Worm (Caenorhabditis elegans) whole organism, L4/young adult: ENCODE results near the gene jmjd-5.

ENCODE experiments used
- W03F9.2 ChIP-seq: fragments of 150-350 bp; optimal IDR thresholded peaks from 2 replicates; lab custom pipeline; 2014; ENCODE audit warnings: missing biosample characterization, missing genetic modification characterization
- dao-5 ChIP-seq: sonication (generic microtip); optimal IDR thresholded peaks from 2 replicates; lab custom pipeline; 2016; ENCODE audit warnings: missing genotype, missing genetic modification characterization, moderate library complexity, missing compliant biosample characterization
- him-1 ChIP-seq: sonication (generic microtip); optimal IDR thresholded peaks from 2 replicates; lab custom pipeline; 2016; ENCODE audit warnings: missing genotype, missing genetic modification reagents, missing genetic modification characterization, missing compliant biosample characterization

jmjd-5 gene

DNA sequence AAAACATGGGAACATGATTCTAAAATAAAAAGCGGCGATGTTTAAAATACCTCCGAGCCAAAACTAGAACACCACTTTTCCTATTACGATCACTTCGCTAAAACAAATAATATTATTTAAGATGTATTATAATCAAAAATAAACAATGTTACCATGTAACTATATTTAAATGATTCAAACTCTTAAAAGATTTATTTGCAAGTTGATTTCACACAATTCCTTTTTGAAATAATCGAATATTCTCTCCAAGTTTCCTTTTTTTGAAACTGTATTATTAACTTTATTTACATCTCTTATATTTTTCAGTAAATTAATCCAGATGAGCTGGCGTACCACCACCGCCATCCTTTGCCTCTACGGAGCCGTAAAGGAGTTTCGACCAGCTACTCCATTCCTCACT, 13.9 kb downstream of the jmjd-5 start, which contains the start of gene folt-1:
TSS of gene folt-1 (plus strand) at position 301 of the 400 bp plus-strand sequence.
- TF ChIP-seq him-1 (tag; lab: Kevin White, UChicago) (no peak), W03F9.2 (no peak), dao-5 (tag; lab: Kevin White, UChicago) (no peak)

DNA sequence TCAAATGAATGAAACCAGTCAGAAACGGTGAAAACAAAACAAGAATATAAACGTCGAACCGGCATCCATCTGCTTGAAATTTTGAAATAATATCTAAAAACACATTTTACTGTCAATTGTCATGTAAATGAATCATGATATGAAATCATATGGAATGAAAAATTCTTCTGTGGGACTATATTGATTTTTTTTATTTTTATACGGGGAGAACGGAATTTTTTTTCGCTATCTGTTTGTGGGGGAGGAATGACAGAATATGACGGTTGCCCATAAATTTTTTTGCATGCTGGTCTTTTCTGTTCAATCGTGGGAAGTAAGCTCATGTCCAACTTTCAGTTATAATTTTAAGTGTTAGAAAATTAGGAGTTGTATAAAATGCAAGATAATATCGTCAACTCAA, 17.4 kb downstream of the jmjd-5 start, which contains the start of gene C06H2.7:
TSS of gene C06H2.7 (minus strand) at position 101 of the 400 bp plus-strand sequence.
- TF ChIP-seq him-1 (tag; lab: Kevin White, UChicago), result no peak

- TF ChIP-seq dao-5 (tag; lab: Kevin White, UChicago), result no peak
- no peak for TF ChIP-seq W03F9.2
- no peak for TF ChIP-seq him-1 (tag; lab: Kevin White, UChicago)
These were observed 19.9 kb downstream of the jmjd-5 start, which contains the start of the genes T19C4.24 and nlp-33 for ce11 chrV:11146958-11147779. Gene T19C4.24 (minus strand): TSS chrV:11147008. Gene nlp-33 (plus strand): TSS chrV:11147346.

- TF ChIP-seq dao-5 (tag; lab: Kevin White, UChicago) (no peak), W03F9.2 (no peak)
These were observed 20.5 kb downstream of the jmjd-5 start for ce11 chrV:11147780-11148144.

ce11 chrV:11148971-11149370, 21.7 kb downstream of the jmjd-5 start:
- TF ChIP-seq him-1 (tag; lab: Kevin White, UChicago), result no peak
- TF ChIP-seq dao-5 (tag; lab: Kevin White, UChicago), result no peak

DNA sequence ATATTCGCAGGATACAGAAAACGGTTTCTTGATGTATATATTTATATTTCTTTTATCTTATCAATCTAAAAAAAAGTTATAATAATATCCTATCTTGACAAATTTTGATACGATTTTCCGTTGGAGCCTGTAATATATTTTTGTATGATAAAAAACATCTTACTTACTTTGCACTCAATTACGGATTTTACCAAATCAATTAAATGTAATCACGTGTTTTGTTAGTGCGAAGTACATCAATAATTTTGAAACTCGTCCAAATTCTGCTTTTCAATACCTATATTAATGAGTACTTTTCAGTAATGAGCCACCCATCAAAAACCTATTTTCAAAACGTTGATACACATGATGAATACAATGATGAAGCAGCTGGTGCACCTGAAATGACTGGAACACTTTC, 22.1 kb downstream of the jmjd-5 start, which contains the start of gene T19C4.1:
TSS of gene T19C4.1 (plus strand) at position 301 of the 400 bp plus-strand sequence.
- TF ChIP-seq him-1 (tag; lab: Kevin White, UChicago) (no peak), dao-5 (tag; lab: Kevin White, UChicago) (no peak)

DNA sequence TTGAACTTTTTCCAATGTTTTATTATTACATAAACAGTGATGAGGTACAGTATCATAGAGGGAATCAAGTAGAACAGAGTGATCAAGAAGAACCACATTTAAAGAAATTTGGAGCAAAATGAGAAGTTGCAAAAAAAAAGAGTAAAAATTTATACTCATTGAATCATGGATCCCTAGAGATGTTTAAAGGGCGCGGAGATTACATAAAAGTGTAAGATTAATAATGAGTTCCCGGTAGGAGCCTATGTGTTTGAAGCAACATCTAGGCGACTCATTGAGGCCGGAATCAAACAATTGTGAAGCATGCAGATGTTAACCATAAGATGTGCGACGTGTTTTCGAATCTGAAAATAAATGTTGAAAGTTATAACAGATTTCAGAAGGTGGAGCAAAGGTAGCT, 25.0 kb downstream of the jmjd-5 start, which contains the start of gene srg-39:
TSS of gene srg-39 (minus strand) at position 101 of the 400 bp plus-strand sequence.
- TF ChIP-seq him-1 (tag; lab: Kevin White, UChicago) (no peak), dao-5 (tag; lab: Kevin White, UChicago) (no peak), W03F9.2 (no peak)

DNA sequence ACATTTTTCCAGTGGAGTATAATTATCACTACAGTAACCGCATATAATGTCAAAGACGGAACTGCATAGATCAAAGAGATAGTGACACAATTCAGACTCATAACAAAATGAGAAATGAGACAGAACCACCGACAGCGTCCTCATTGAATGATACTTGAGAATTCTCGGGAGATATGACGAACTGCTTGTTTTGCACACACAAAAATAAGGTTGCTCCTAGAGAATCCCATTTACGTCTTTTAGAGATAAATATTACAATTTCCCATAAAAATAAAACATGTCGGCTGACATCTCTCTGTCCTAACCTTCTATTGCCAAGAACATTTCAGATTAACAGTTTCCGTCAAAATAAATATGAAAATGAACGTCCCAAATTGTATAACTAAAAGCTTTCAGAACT, 28.3 kb downstream of the jmjd-5 start, which contains the start of gene srg-38:
TSS of gene srg-38 (minus strand) at position 101 of the 400 bp plus-strand sequence.
- TF ChIP-seq W03F9.2, result no peak
- no peak for TF ChIP-seq him-1 (tag; lab: Kevin White, UChicago)
- TF ChIP-seq dao-5 (tag; lab: Kevin White, UChicago), result no peak

DNA sequence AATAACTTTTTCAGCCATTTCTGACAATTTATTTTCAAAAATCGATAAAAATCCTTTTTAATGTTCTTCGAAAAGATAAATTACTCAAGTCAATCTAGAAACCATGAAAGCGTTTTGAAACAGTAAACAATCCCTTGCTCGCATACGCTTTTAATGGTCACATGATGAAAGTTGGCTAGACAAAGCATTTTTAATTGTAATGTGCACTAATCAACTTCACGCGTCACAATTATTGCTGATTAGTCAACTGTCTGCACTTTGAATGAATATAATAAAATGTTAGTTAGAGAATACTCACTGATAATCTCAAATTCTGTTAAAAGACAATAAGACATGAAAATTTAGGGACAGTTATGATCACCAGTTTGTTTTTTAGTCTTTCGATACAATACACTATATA, 29.3 kb downstream of the jmjd-5 start:
- TF ChIP-seq dao-5 (tag; lab: Kevin White, UChicago) (no peak), him-1 (tag; lab: Kevin White, UChicago) (no peak), W03F9.2 (no peak)

DNA sequence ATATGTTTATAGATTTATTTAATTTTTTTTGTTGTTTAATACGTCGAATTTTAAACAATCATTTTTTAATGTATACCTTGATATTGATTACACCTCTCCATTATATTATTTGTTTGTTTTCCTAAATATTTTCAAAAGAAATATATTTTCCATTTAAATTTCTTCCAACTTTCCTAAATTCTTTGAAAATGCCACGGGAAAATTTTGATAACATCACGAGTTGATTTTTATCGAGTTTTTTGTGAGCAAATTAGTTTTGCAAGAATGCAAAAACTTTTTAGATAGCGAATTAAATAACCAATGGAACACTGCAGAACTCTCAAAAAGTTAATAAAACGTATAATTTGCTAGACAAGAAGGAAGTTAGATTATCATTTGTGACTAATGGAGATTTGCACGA, 30.6 kb downstream of the jmjd-5 start, which contains the start of gene srg-42:
TSS of gene srg-42 (minus strand) at position 101 of the 400 bp plus-strand sequence.
- TF ChIP-seq W03F9.2, result no peak
- no peak for TF ChIP-seq dao-5 (tag; lab: Kevin White, UChicago)
- no peak for TF ChIP-seq him-1 (tag; lab: Kevin White, UChicago)

DNA sequence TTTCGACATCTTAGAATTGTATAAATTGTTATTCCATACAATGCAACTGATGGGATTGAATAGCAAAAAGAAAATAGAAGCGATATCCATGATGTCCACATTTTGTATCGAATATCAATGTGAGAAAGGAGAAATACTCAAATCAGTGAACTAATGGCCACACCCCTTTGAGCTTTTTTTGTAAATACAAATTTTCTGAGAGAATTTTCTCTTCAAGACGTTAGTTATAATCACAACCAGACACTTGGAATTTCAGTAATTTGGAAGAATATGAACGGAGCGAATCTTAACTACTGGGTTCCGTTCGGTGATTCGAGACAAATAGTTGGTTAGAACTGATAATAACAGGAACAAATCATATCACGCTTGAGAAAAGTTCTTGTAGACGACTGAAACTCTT, 34.5 kb downstream of the jmjd-5 start, which contains the start of gene srg-41:
TSS of gene srg-41 (minus strand) at position 101 of the 400 bp plus-strand sequence.
- TF ChIP-seq W03F9.2 (no peak), dao-5 (tag; lab: Kevin White, UChicago) (no peak), him-1 (tag; lab: Kevin White, UChicago) (no peak)

ce11 chrV:11164475-11164874, 37.2 kb downstream of the jmjd-5 start, which contains the start of gene srg-40:
Gene srg-40 (minus strand): TSS chrV:11164575.
- TF ChIP-seq W03F9.2, result no peak
- no peak for TF ChIP-seq dao-5 (tag; lab: Kevin White, UChicago)
- no peak for TF ChIP-seq him-1 (tag; lab: Kevin White, UChicago)

- TF ChIP-seq him-1 (tag; lab: Kevin White, UChicago), result no peak
- TF ChIP-seq W03F9.2, result no peak
- TF ChIP-seq dao-5 (tag; lab: Kevin White, UChicago), result no peak
These were observed 40.4 kb downstream of the jmjd-5 start for ce11 chrV:11167745-11168144.
